Fruit fly (Drosophila melanogaster): ENCODE data around the gene CG45101.

DNA sequence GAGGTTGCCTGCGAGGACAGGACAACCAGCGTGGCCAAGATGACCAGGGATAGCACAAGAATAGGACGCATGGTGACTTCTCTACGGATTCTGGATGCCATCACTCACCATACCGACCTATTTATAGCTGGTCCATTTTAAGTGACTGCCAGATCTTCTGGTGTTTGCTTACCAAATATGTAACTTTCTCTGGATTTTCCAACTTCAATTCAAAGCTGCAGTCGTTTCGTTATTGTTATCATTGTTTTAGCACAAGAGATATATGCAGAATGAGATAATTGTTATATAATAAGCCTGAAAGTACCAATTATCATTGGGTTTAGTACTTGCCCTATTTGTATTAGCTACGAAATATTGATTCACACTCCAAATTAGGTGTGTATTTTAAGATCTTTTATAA, 39.0 kb downstream of the CG45101 start, which contains the start of gene CG32071:
- no peak for TF ChIP-seq CG6791 (GFP tag; IDR thresholded peaks at IDR 0.05; ENCODE audit: partially characterized antibody)
- no peak for TF ChIP-seq CG10543 (GFP tag; optimal IDR thresholded peaks at IDR 0.05)
- no peak for TF ChIP-seq Side (GFP tag; optimal IDR thresholded peaks at IDR 0.05)
- no peak for TF ChIP-seq fru (optimal IDR thresholded peaks at IDR 0.05)

All from whole organism, embryonic.